Worm (Caenorhabditis elegans): ENCODE results near the gene H03A11.13.

The H03A11.13 gene

DNA sequence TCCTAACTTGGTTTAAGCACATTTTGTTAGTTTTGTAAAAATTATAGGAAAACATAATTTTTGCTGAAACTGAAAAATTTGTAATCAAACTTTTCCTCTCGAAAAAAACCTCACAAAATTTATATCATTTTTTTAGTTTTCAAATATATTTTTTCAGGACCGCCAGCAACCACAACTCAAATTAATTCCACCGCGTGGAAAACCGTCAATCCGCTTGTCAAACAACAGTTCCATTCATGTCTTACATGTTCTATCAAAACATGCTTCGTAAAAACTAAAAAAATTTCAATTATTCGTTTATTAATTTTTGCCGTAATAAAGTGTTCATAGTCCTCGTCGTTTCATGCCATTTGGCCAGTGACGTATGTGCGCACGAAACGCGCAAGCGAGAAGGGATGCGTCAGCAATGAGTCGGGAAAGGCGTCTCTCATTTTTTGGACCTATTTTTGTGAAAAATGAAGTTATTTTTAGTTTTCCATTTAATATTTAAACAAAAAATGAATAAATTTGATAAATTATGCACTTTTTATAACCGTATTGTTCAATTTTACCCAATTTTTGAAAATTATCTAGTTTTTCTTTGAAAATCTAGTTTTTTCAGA is 39.6 kb downstream of the H03A11.13 start, which contains the start of gene ucr-2.2 (continued):
- no peak for TF ChIP-seq tlp-1 (tag; optimal IDR thresholded peaks at IDR 0.05)
- peak; percentile 87 for TF ChIP-seq nhr-90 (tag; optimal IDR thresholded peaks at IDR 0.05; ENCODE audit: poor library complexity)
- peak; percentile 4 for TF ChIP-seq ama-1 (optimal IDR thresholded peaks at IDR 0.05)
- no peak for TF ChIP-seq nhr-76 (tag; optimal IDR thresholded peaks at IDR 0.05)
- peak in 2 of 6 experiments; percentile 66 to 69 for TF ChIP-seq elt-3 (tag; optimal IDR thresholded peaks at IDR 0.05)
- peak; percentile 24 for TF ChIP-seq F16B12.6 (tag; optimal IDR thresholded peaks at IDR 0.05)
- TF ChIP-seq nhr-19 (GFP tag; conservative IDR thresholded peaks at IDR 0.05), result peak; percentile 87
- TF ChIP-seq ceh-88 (GFP tag; IDR thresholded peaks at IDR 0.05), result peak; percentile 69
- TF ChIP-seq egl-13 (tag; optimal IDR thresholded peaks at IDR 0.05), result peak; percentile 78
- peak; percentile 19 for TF ChIP-seq jun-1 (tag; optimal IDR thresholded peaks at IDR 0.05)
- peak; percentile 72 for TF ChIP-seq mef-2 (tag; optimal IDR thresholded peaks at IDR 0.05)
- TF ChIP-seq swsn-7 (tag; optimal IDR thresholded peaks at IDR 0.05), result peak; percentile 86
- peak; percentile 77 for TF ChIP-seq sup-37 (GFP tag; optimal IDR thresholded peaks at IDR 0.05)
- peak; percentile 72 to 89 for TF ChIP-seq lin-35 (GFP tag; optimal IDR thresholded peaks at IDR 0.05)
- TF ChIP-seq nhr-77 (tag; optimal IDR thresholded peaks at IDR 0.05), result peak; percentile 57
- TF ChIP-seq aly-2 (tag; optimal IDR thresholded peaks at IDR 0.05), result no peak
- TF ChIP-seq unc-98 (GFP tag; IDR thresholded peaks at IDR 0.05), result no peak
- peak; percentile 62 to 80 (median 79) for TF ChIP-seq dpl-1 (GFP tag; optimal IDR thresholded peaks at IDR 0.05)
- TF ChIP-seq unc-130 (tag; optimal IDR thresholded peaks at IDR 0.05), result peak; percentile 84
- peak; percentile 72 for TF ChIP-seq snpc-4 (tag; optimal IDR thresholded peaks at IDR 0.05)
- TF ChIP-seq ztf-11 (tag; optimal IDR thresholded peaks at IDR 0.05), result peak in 1 of 2 experiments; percentile 66
- TF ChIP-seq lin-14 (GFP tag; optimal IDR thresholded peaks at IDR 0.05), result peak; percentile 94
- peak; percentile 11 for TF ChIP-seq lin-15B (tag; optimal IDR thresholded peaks at IDR 0.05)
- TF ChIP-seq skn-1 (tag; optimal IDR thresholded peaks at IDR 0.05), result peak; percentile 85
- TF ChIP-seq hlh-17 (GFP tag; optimal IDR thresholded peaks at IDR 0.05; ENCODE audit: borderline replicate concordance), result no peak
- peak; percentile 91 for TF ChIP-seq rnt-1 (tag; optimal IDR thresholded peaks at IDR 0.05)
- peak; percentile 88 for TF ChIP-seq dsc-1 (tag; optimal IDR thresholded peaks at IDR 0.05)
- TF ChIP-seq zip-4 (GFP tag; optimal IDR thresholded peaks at IDR 0.05), result peak; percentile 65
- TF ChIP-seq mep-1 (tag; optimal IDR thresholded peaks at IDR 0.05), result peak; percentile 96
- peak; percentile 76 for TF ChIP-seq blmp-1 (tag; optimal IDR thresholded peaks at IDR 0.05)
- no peak for TF ChIP-seq nhr-237 (tag; optimal IDR thresholded peaks at IDR 0.05)
- TF ChIP-seq xbp-1 (tag; optimal IDR thresholded peaks at IDR 0.05), result peak; percentile 87
- TF ChIP-seq fkh-8 (tag; optimal IDR thresholded peaks at IDR 0.05), result peak; percentile 87
- peak; percentile 57 for TF ChIP-seq pag-3 (tag; optimal IDR thresholded peaks at IDR 0.05; ENCODE audit: borderline replicate concordance, insufficient read depth)
- TF ChIP-seq efl-1 (optimal IDR thresholded peaks at IDR 0.05), result peak; percentile 67 to 71
- TF ChIP-seq efl-1 (GFP tag; optimal IDR thresholded peaks at IDR 0.05 in 1 of 2), result peak; percentile 64 to 97
- peak; percentile 27 for TF ChIP-seq fkh-10 (GFP tag; optimal IDR thresholded peaks at IDR 0.05)
- TF ChIP-seq ceh-82 (tag; optimal IDR thresholded peaks at IDR 0.05), result peak; percentile 11 to 63 (median 59)
- peak; percentile 47 for TF ChIP-seq pax-3 (tag; optimal IDR thresholded peaks at IDR 0.05)
- TF ChIP-seq tbx-2 (tag; optimal IDR thresholded peaks at IDR 0.05), result peak; percentile 85
- TF ChIP-seq sox-4 (tag; optimal IDR thresholded peaks at IDR 0.05), result peak; percentile 27
- peak; percentile 43 for TF ChIP-seq ceh-8 (GFP tag; optimal IDR thresholded peaks at IDR 0.05)
- peak; percentile 91 for TF ChIP-seq snu-23 (GFP tag; optimal IDR thresholded peaks at IDR 0.05)
- peak; percentile 52 for TF ChIP-seq aha-1 (tag; optimal IDR thresholded peaks at IDR 0.05)
- TF ChIP-seq lir-3 (tag; optimal IDR thresholded peaks at IDR 0.05; ENCODE audit: poor library complexity), result no peak
- TF ChIP-seq mab-9 (GFP tag; IDR thresholded peaks at IDR 0.05), result peak; percentile 54; the same call in 1 of the 2 replicates
- no peak for TF ChIP-seq ceh-63 (GFP tag; optimal IDR thresholded peaks at IDR 0.05)
- peak; percentile 76 for TF ChIP-seq lin-39 (tag; optimal IDR thresholded peaks at IDR 0.05)
- peak; percentile 69 for TF ChIP-seq elt-2 (tag; optimal IDR thresholded peaks at IDR 0.05)
- no peak for TF ChIP-seq nhr-28 (tag; optimal IDR thresholded peaks at IDR 0.05)
